Worm (Caenorhabditis elegans) whole organism, L1 larva: ENCODE data around the gene K06A4.2.

Source experiments
- C04F5.9 ChIP-seq: sonication (generic microtip); optimal IDR thresholded peaks from 2 replicates; lab custom pipeline; 2016; ENCODE audit warnings: missing genetic modification characterization, missing compliant biosample characterization
- C16A3.4 ChIP-seq: fragments of 150-350 bp; optimal IDR thresholded peaks from 2 replicates; lab custom pipeline; 2014; ENCODE audit warnings: missing biosample characterization, missing genetic modification characterization
- C34B4.2 ChIP-seq: sonication (generic microtip); optimal IDR thresholded peaks from 2 replicates; lab custom pipeline; 2017; ENCODE audit warnings: mild to moderate bottlenecking, missing genetic modification characterization, missing compliant biosample characterization
- Y116A8C.19 ChIP-seq: sonication (generic microtip); optimal IDR thresholded peaks from 2 replicates; lab custom pipeline; 2016; ENCODE audit warnings: missing compliant biosample characterization, missing genetic modification characterization, borderline replicate concordance
- alr-1 ChIP-seq: fragments of 200-800 bp; sonication (Bioruptor generic); optimal IDR thresholded peaks from 2 replicates; lab custom pipeline; 2018; ENCODE audit warnings: borderline replicate concordance, mild to moderate bottlenecking, missing genetic modification characterization, missing compliant biosample characterization
- blmp-1 ChIP-seq: fragments of 150-350 bp; optimal IDR thresholded peaks from 2 replicates; lab custom pipeline; 2014; ENCODE audit warnings: missing biosample characterization, missing genetic modification characterization
- ceh-8 ChIP-seq: fragments of 200-800 bp; sonication (Bioruptor generic); optimal IDR thresholded peaks from 2 replicates; lab custom pipeline; 2018; ENCODE audit warnings: mild to moderate bottlenecking, missing genetic modification characterization, moderate library complexity, missing compliant biosample characterization
- ceh-82 ChIP-seq, 3 experiments: fragments of 150-350 bp in 1 of 3; sonication (generic microtip) in 2 of 3; optimal IDR thresholded peaks; 2 replicates each; lab custom pipeline; 2014 to 2017; ENCODE audit warnings: missing biosample characterization in 3 of 3, missing genetic modification characterization in 3 of 3
- ceh-88 ChIP-seq: fragments of 200-800 bp; sonication (Bioruptor generic); IDR thresholded peaks from 2 replicates; pipeline ENCODE4 v1.3.6; 2022; ENCODE audit warnings: missing genetic modification characterization, missing compliant biosample characterization
- ceh-90 ChIP-seq: sonication (generic microtip); optimal IDR thresholded peaks from 2 replicates; lab custom pipeline; 2016; ENCODE audit warnings: missing genetic modification characterization, missing compliant biosample characterization
- dpl-1 ChIP-seq, 3 experiments: fragments of 150-350 bp in 2 of 3; sonication (generic microtip) in 1 of 3; optimal IDR thresholded peaks; 2 replicates each; lab custom pipeline; 2014 to 2017; ENCODE audit warnings: missing biosample characterization in 3 of 3, missing genetic modification characterization in 3 of 3, missing genetic modification reagents in 3 of 3
- dsc-1 ChIP-seq: sonication (generic microtip); optimal IDR thresholded peaks from 2 replicates; lab custom pipeline; 2016; ENCODE audit warnings: mild to moderate bottlenecking, missing genetic modification characterization, missing compliant biosample characterization
- efl-1 ChIP-seq, 4 experiments: fragments of 150-350 bp; optimal IDR thresholded peaks in 3 of 4; peaks in 1 of 4; 1 replicate in 1 of 4; 2 replicates in 3 of 4; lab custom pipeline; 2014; ENCODE audit warnings: missing biosample characterization in 2 of 4, missing genetic modification characterization in 2 of 4, missing genetic modification reagents in 2 of 4
- egl-13 ChIP-seq: sonication (generic microtip); optimal IDR thresholded peaks from 2 replicates; lab custom pipeline; 2016; ENCODE audit warnings: missing genotype, missing genetic modification reagents, missing genetic modification characterization, missing compliant biosample characterization
- egl-27 ChIP-seq, 2 experiments: fragments of 150-350 bp in 1 of 2; sonication (generic microtip); optimal IDR thresholded peaks; 3 replicates each; lab custom pipeline; 2017 to 2018; ENCODE audit warnings: missing biosample characterization in 2 of 2, missing genetic modification characterization in 2 of 2, missing genetic modification reagents in 2 of 2
- elt-2 ChIP-seq: sonication (generic microtip); optimal IDR thresholded peaks from 2 replicates; lab custom pipeline; 2016; ENCODE audit warnings: missing genetic modification characterization, mild to moderate bottlenecking, inconsistent platforms, missing compliant biosample characterization, missing genetic modification reagents
- elt-3 ChIP-seq, 6 experiments: fragments of 150-350 bp in 1 of 6; sonication (generic microtip); optimal IDR thresholded peaks; 2 replicates each; lab custom pipeline; 2017 to 2018; ENCODE audit warnings: missing biosample characterization in 6 of 6, missing genetic modification characterization in 6 of 6, inconsistent platforms in 1 of 6
- ets-5 ChIP-seq: fragments of 200-800 bp; sonication (Bioruptor generic); IDR thresholded peaks from 2 replicates; pipeline ENCODE4 v1.3.6; 2022; ENCODE audit warnings: missing genetic modification characterization, missing compliant biosample characterization
- fkh-10 ChIP-seq: sonication (generic microtip); optimal IDR thresholded peaks from 2 replicates; lab custom pipeline; 2017; ENCODE audit warnings: missing biosample characterization, missing genetic modification reagents, missing genetic modification characterization
- fos-1 ChIP-seq: fragments of 150-350 bp; optimal IDR thresholded peaks from 2 replicates; lab custom pipeline; 2014; ENCODE audit warnings: missing biosample characterization, missing genetic modification characterization
- grh-1 ChIP-seq: fragments of 200-800 bp; sonication (Bioruptor generic); IDR thresholded peaks from 2 replicates; pipeline ENCODE4 v1.3.6; 2022; ENCODE audit warnings: missing genetic modification reagents, missing genetic modification characterization, missing compliant biosample characterization
- hpl-2 ChIP-seq: fragments of 150-350 bp; optimal IDR thresholded peaks from 2 replicates; lab custom pipeline; 2014; ENCODE audit warnings: missing biosample characterization, missing genetic modification reagents, missing genetic modification characterization
- jun-1 ChIP-seq: fragments of 150-350 bp; optimal IDR thresholded peaks from 2 replicates; lab custom pipeline; 2014; ENCODE audit warnings: missing biosample characterization, missing genetic modification reagents, missing genetic modification characterization
- lin-13 ChIP-seq: fragments of 150-350 bp; optimal IDR thresholded peaks from 2 replicates; lab custom pipeline; 2014; ENCODE audit warnings: missing biosample characterization, missing genetic modification reagents, missing genetic modification characterization
- lin-14 ChIP-seq: fragments of 200-800 bp; sonication (Bioruptor generic); optimal IDR thresholded peaks from 2 replicates; lab custom pipeline; 2018; ENCODE audit warnings: mild to moderate bottlenecking, missing genetic modification characterization, moderate library complexity, missing compliant biosample characterization
- lin-15B ChIP-seq: fragments of 150-350 bp; sonication (generic microtip); optimal IDR thresholded peaks from 3 replicates; lab custom pipeline; 2014; ENCODE audit warnings: missing biosample characterization, missing genetic modification characterization
- lin-39 ChIP-seq: fragments of 150-350 bp; optimal IDR thresholded peaks from 2 replicates; lab custom pipeline; 2014; ENCODE audit warnings: missing biosample characterization, missing genetic modification reagents, missing genetic modification characterization
- mef-2 ChIP-seq: fragments of 150-350 bp; optimal IDR thresholded peaks from 2 replicates; lab custom pipeline; 2014; ENCODE audit warnings: missing biosample characterization, missing genetic modification characterization
- mep-1 ChIP-seq: fragments of 150-350 bp; optimal IDR thresholded peaks from 2 replicates; lab custom pipeline; 2014; ENCODE audit warnings: missing biosample characterization, missing genetic modification characterization
- nhr-20 ChIP-seq: sonication (generic microtip); optimal IDR thresholded peaks from 2 replicates; lab custom pipeline; 2016; ENCODE audit warnings: mild to moderate bottlenecking, missing genetic modification characterization, missing compliant biosample characterization
- nhr-237 ChIP-seq: fragments of 150-350 bp; optimal IDR thresholded peaks from 2 replicates; lab custom pipeline; 2014; ENCODE audit warnings: missing biosample characterization, missing genetic modification characterization
- nhr-28 ChIP-seq: fragments of 150-350 bp; optimal IDR thresholded peaks from 2 replicates; lab custom pipeline; 2014; ENCODE audit warnings: missing biosample characterization, missing genetic modification characterization
- nhr-85 ChIP-seq: sonication (generic microtip); peaks from one replicate; lab custom pipeline; 2016; ENCODE audit warnings: missing genetic modification characterization, inconsistent platforms, missing compliant biosample characterization
- nhr-90 ChIP-seq: sonication (generic microtip); optimal IDR thresholded peaks from 2 replicates; lab custom pipeline; 2016; ENCODE audit warnings: mild to moderate bottlenecking, missing genetic modification characterization, missing compliant biosample characterization; ENCODE audit not compliant: poor library complexity
- pax-3 ChIP-seq: fragments of 200-800 bp; sonication (Bioruptor generic); optimal IDR thresholded peaks from 2 replicates; lab custom pipeline; 2018; ENCODE audit warnings: mild to moderate bottlenecking, missing genetic modification characterization, moderate library complexity, missing compliant biosample characterization
- pqm-1 ChIP-seq: sonication (generic microtip); optimal IDR thresholded peaks from 3 replicates; lab custom pipeline; 2017; ENCODE audit warnings: missing biosample characterization, missing genetic modification characterization
- rnt-1 ChIP-seq: sonication (generic microtip); optimal IDR thresholded peaks from 2 replicates; lab custom pipeline; 2016; ENCODE audit warnings: mild to moderate bottlenecking, missing genetic modification characterization, moderate library complexity, missing compliant biosample characterization
- skn-1 ChIP-seq: fragments of 150-350 bp; optimal IDR thresholded peaks from 2 replicates; lab custom pipeline; 2014; ENCODE audit warnings: missing biosample characterization, missing genetic modification characterization
- snpc-4 ChIP-seq: fragments of 150-350 bp; optimal IDR thresholded peaks from 2 replicates; lab custom pipeline; 2014; ENCODE audit warnings: missing biosample characterization, missing genetic modification characterization
- snu-23 ChIP-seq: sonication (generic microtip); optimal IDR thresholded peaks from 2 replicates; lab custom pipeline; 2016; ENCODE audit warnings: missing genetic modification characterization, missing compliant biosample characterization
- sox-4 ChIP-seq: sonication (generic microtip); optimal IDR thresholded peaks from 2 replicates; lab custom pipeline; 2016; ENCODE audit warnings: missing genetic modification characterization, missing compliant biosample characterization
- sptf-1 ChIP-seq: fragments of 150-350 bp; optimal IDR thresholded peaks from 2 replicates; lab custom pipeline; 2014; ENCODE audit warnings: missing biosample characterization, missing genetic modification characterization
- swsn-7 ChIP-seq: sonication (generic microtip); optimal IDR thresholded peaks from 2 replicates; lab custom pipeline; 2016; ENCODE audit warnings: missing genetic modification characterization, missing compliant biosample characterization
- tlp-1 ChIP-seq: fragments of 150-350 bp; optimal IDR thresholded peaks from 2 replicates; lab custom pipeline; 2014; ENCODE audit warnings: missing biosample characterization, missing genetic modification characterization
- unc-30 ChIP-seq: sonication (generic microtip); optimal IDR thresholded peaks from 2 replicates; lab custom pipeline; 2017; ENCODE audit warnings: missing biosample characterization, missing genetic modification characterization
- unc-62 ChIP-seq: fragments of 150-350 bp; optimal IDR thresholded peaks from 2 replicates; lab custom pipeline; 2014; ENCODE audit warnings: missing biosample characterization, missing genetic modification reagents, missing genetic modification characterization
- unc-86 ChIP-seq: sonication (generic microtip); optimal IDR thresholded peaks from 2 replicates; lab custom pipeline; 2016; ENCODE audit warnings: missing genetic modification characterization, missing compliant biosample characterization
- unc-98 ChIP-seq: fragments of 200-800 bp; sonication (Bioruptor generic); IDR thresholded peaks from 2 replicates; pipeline ENCODE4 v1.3.6; 2022; ENCODE audit warnings: missing genetic modification characterization, missing compliant biosample characterization
- xbp-1 ChIP-seq: sonication (generic microtip); optimal IDR thresholded peaks from 2 replicates; lab custom pipeline; 2016; ENCODE audit warnings: missing genetic modification characterization, missing compliant biosample characterization
- zag-1 ChIP-seq: fragments of 150-350 bp; optimal IDR thresholded peaks from 2 replicates; lab custom pipeline; 2014; ENCODE audit warnings: missing biosample characterization, missing genetic modification characterization
- zip-4 ChIP-seq: fragments of 200-800 bp; sonication (Bioruptor generic); optimal IDR thresholded peaks from 2 replicates; lab custom pipeline; 2018; ENCODE audit warnings: mild to moderate bottlenecking, missing genetic modification characterization, moderate library complexity, missing compliant biosample characterization
- ztf-11 ChIP-seq, 2 experiments: sonication (generic microtip); optimal IDR thresholded peaks; 2 replicates each; lab custom pipeline; 2016 to 2017; ENCODE audit warnings: missing genetic modification characterization in 2 of 2, missing biosample characterization in 1 of 2, missing compliant biosample characterization in 1 of 2
- ztf-4 ChIP-seq: fragments of 150-350 bp; optimal IDR thresholded peaks from 2 replicates; lab custom pipeline; 2014; ENCODE audit warnings: missing biosample characterization, missing genetic modification characterization

The K06A4.2 gene

DNA sequence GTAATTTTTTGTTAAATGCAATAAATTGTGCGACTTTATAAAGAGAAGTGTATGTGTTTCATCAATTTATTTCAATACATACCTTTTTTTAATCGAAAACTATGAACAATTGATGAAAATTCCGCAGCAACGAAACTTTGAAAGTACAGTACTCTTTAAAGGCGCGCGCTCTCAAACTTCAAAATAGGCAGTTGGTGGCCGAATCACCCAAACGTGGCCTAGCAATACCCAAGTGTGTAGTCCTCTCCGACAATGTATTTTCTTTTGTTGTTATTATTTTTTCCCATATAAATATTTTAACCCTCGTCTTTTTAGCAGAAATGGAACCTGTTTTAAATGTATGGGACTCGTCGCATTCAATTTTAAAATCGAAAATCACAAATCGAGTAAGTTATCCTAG, 52.5 kb downstream of the K06A4.2 start, which contains the start of gene C50F4.4:
TSS of gene C50F4.4 (plus strand) at position 267 of the 400 bp plus-strand sequence.
- TF ChIP-seq grh-1 (GFP tag; lab: Robert Waterston, UW) (no peak), unc-98 (GFP tag; lab: Robert Waterston, UW) (no peak), nhr-20 (tag; lab: Kevin White, UChicago) (peak; percentile 53), zip-4 (GFP tag; lab: Kevin White, UChicago) (no peak), rnt-1 (tag; lab: Kevin White, UChicago) (peak; percentile 93), nhr-28 (tag; lab: Kevin White, UChicago) (no peak), xbp-1 (tag; lab: Kevin White, UChicago) (peak; percentile 62), alr-1 (no peak), elt-2 (tag; lab: Kevin White, UChicago) (no peak), zag-1 (no peak), hpl-2 (GFP tag; lab: Kevin White, UChicago) (no peak), egl-27 (tag; optimal IDR thresholded peaks at IDR 0.05; lab: Kevin White, UChicago) (no peak), dpl-1 (GFP tag; optimal IDR thresholded peaks at IDR 0.05; lab: Kevin White, UChicago) (peak; percentile 20 to 65 (median 38)), C16A3.4 (tag; lab: Kevin White, UChicago) (no peak), skn-1 (tag; lab: Kevin White, UChicago) (no peak), Y116A8C.19 (tag; lab: Kevin White, UChicago) (no peak), nhr-90 (tag; lab: Kevin White, UChicago) (peak; percentile 71), fos-1 (tag; lab: Kevin White, UChicago) (no peak), lin-15B (no peak), ceh-82 (tag; optimal IDR thresholded peaks at IDR 0.05; lab: Kevin White, UChicago) (no peak), lin-14 (GFP tag; lab: Kevin White, UChicago) (peak; percentile 50), lin-13 (GFP tag; lab: Kevin White, UChicago) (no peak), pqm-1 (tag; lab: Kevin White, UChicago) (no peak), unc-62 (GFP tag; lab: Kevin White, UChicago) (no peak), mef-2 (no peak), blmp-1 (no peak), snu-23 (GFP tag; lab: Kevin White, UChicago) (peak; percentile 55), snpc-4 (tag; lab: Kevin White, UChicago) (no peak), ceh-8 (GFP tag; lab: Kevin White, UChicago) (no peak), elt-3 (tag; optimal IDR thresholded peaks at IDR 0.05; lab: Kevin White, UChicago) (no peak), C04F5.9 (tag; lab: Kevin White, UChicago) (no peak), ets-5 (GFP tag; lab: Robert Waterston, UW) (no peak), ztf-4 (tag; lab: Kevin White, UChicago) (no peak), ztf-11 (tag; optimal IDR thresholded peaks at IDR 0.05; lab: Kevin White, UChicago) (peak in 1 of 2 experiments; percentile 67), fkh-10 (GFP tag; lab: Kevin White, UChicago) (no peak), mep-1 (peak; percentile 12), ceh-88 (GFP tag; lab: Robert Waterston, UW) (no peak), sptf-1 (no peak), C34B4.2 (tag; lab: Kevin White, UChicago) (no peak), unc-30 (tag; lab: Kevin White, UChicago) (no peak), tlp-1 (tag; lab: Kevin White, UChicago) (no peak), ceh-90 (peak; percentile 74), pax-3 (tag; lab: Kevin White, UChicago) (peak; percentile 32), nhr-85 (tag; lab: Kevin White, UChicago) (peak; percentile 63), efl-1 (optimal IDR thresholded peaks at IDR 0.05; lab: Kevin White, UChicago) (peak; percentile 32 to 56), efl-1 (GFP tag; optimal IDR thresholded peaks at IDR 0.05 in 1 of 2; lab: Kevin White, UChicago) (peak; percentile 49 to 94), jun-1 (tag; lab: Kevin White, UChicago) (no peak), egl-13 (tag; lab: Kevin White, UChicago) (peak; percentile 36), dsc-1 (tag; lab: Kevin White, UChicago) (peak; percentile 61), nhr-237 (tag; lab: Kevin White, UChicago) (no peak), swsn-7 (peak; percentile 59), lin-39 (tag; lab: Kevin White, UChicago) (peak; percentile 7), sox-4 (peak; percentile 72), unc-86 (tag; lab: Kevin White, UChicago) (peak; percentile 15)
